Fruit fly (Drosophila melanogaster): ENCODE results near the gene CG14963.
A peak's percentile ranks its signal among the peaks of the same experiment; 100 is the strongest.

The CG14963 gene

dm6 chr3L:3198447-3199402, 26.4 kb upstream of the CG14963 start, which contains the start of the genes CG32276 and gry (continued):
- TF ChIP-seq Six4 (GFP tag; optimal IDR thresholded peaks at IDR 0.05) (peak; percentile 69), CG12299 (tag; optimal IDR thresholded peaks at IDR 0.05) (peak; percentile 68), CG10959 (GFP tag; IDR thresholded peaks at IDR 0.05) (peak; percentile 43; the same call in 1 of the 2 replicates), CG1603 (tag; optimal IDR thresholded peaks at IDR 0.05) (peak; percentile 86), otp (GFP tag; IDR thresholded peaks at IDR 0.05) (peak; percentile 54; the same call in 1 of the 3 replicates), B-H1 (GFP tag; IDR thresholded peaks at IDR 0.05) (no peak; the same call in 2 of the 3 replicates), phol (tag; optimal IDR thresholded peaks at IDR 0.05) (peak; percentile 90), CG11085 (GFP tag; IDR thresholded peaks at IDR 0.05) (0 out of 2 replicates have a peak, but pooled peaks have one; percentile 27), E2f1 (GFP tag; IDR thresholded peaks at IDR 0.05) (peak; percentile 53), ash1 (GFP tag; optimal IDR thresholded peaks at IDR 0.05) (no peak), Mes4 (GFP tag; optimal IDR thresholded peaks at IDR 0.05) (peak; percentile 80), CG9609 (GFP tag; optimal IDR thresholded peaks at IDR 0.05) (peak; percentile 82), stwl (tag; optimal IDR thresholded peaks at IDR 0.05) (peak; percentile 60), zen2 (GFP tag; IDR thresholded peaks at IDR 0.05; ENCODE audit: partially characterized antibody) (no peak), vvl (GFP tag; IDR thresholded peaks at IDR 0.05) (peak; percentile 82), Rfx (GFP tag; IDR thresholded peaks at IDR 0.05) (peak; percentile 77), pnt (GFP tag; optimal IDR thresholded peaks at IDR 0.05) (peak; percentile 61), knrl (GFP tag; IDR thresholded peaks at IDR 0.05; ENCODE audit: partially characterized antibody) (peak; percentile 62), CHES-1-like (GFP tag; optimal IDR thresholded peaks at IDR 0.05) (peak; percentile 89), lbe (GFP tag; optimal IDR thresholded peaks at IDR 0.05) (peak; percentile 73), HLH3B (GFP tag; IDR thresholded peaks at IDR 0.05) (peak; percentile 54), dmrt99B (tag; optimal IDR thresholded peaks at IDR 0.05) (no peak), Opbp (GFP tag; IDR thresholded peaks at IDR 0.05; ENCODE audit: partially characterized antibody) (no peak), CG18619 (GFP tag; optimal IDR thresholded peaks at IDR 0.05) (peak; percentile 60), ATbp (GFP tag; optimal IDR thresholded peaks at IDR 0.05) (no peak), Blimp-1 (GFP tag; optimal IDR thresholded peaks at IDR 0.05) (no peak), CG1832 (GFP tag; optimal IDR thresholded peaks at IDR 0.05) (no peak), ttk (GFP tag; IDR thresholded peaks at IDR 0.05) (peak; percentile 25; the same call in 1 of the 2 replicates), CG13894 (tag; optimal IDR thresholded peaks at IDR 0.05) (no peak), CG11695 (GFP tag; IDR thresholded peaks at IDR 0.05) (peak; percentile 73), CG3847 (GFP tag; IDR thresholded peaks at IDR 0.05) (peak; percentile 83), CG15479 (GFP tag; optimal IDR thresholded peaks at IDR 0.05) (no peak), zfh1 (GFP tag; IDR thresholded peaks at IDR 0.05) (peak; percentile 67; the same call in 2 of the 3 replicates), CG12744 (GFP tag; optimal IDR thresholded peaks at IDR 0.05) (no peak), Tbp (GFP tag; optimal IDR thresholded peaks at IDR 0.05) (peak; percentile 57), Chrac-16 (GFP tag; optimal IDR thresholded peaks at IDR 0.05) (peak; percentile 79), nerfin-1 (tag; optimal IDR thresholded peaks at IDR 0.05) (peak; percentile 53), CG4328 (GFP tag; optimal IDR thresholded peaks at IDR 0.05) (peak; percentile 70), oc (tag; optimal IDR thresholded peaks at IDR 0.05) (no peak), CG6765 (GFP tag; optimal IDR thresholded peaks at IDR 0.05) (no peak), CG14667 (GFP tag; IDR thresholded peaks at IDR 0.05) (peak; percentile 51; the same call in 1 of the 2 replicates), CG7556 (GFP tag; optimal IDR thresholded peaks at IDR 0.05) (peak; percentile 60), CG2202 (tag; optimal IDR thresholded peaks at IDR 0.05) (peak; percentile 56), hkb (optimal IDR thresholded peaks at IDR 0.05) (peak; percentile 33), hkb (GFP tag; IDR thresholded peaks at IDR 0.05) (peak; percentile 65), CG17802 (tag; optimal IDR thresholded peaks at IDR 0.05) (no peak), chif (GFP tag; optimal IDR thresholded peaks at IDR 0.05) (peak; percentile 54 to 71), CG4730 (GFP tag; IDR thresholded peaks at IDR 0.05) (peak; percentile 47)
